Worm (Caenorhabditis elegans): Measurements from ENCODE around the gene ssp-36.

ce11 chrIV:9744905-9745304 is 21.2 kb downstream of the ssp-36 start, which contains the start of gene C28D4.4:
- TF ChIP-seq xnd-1 (tag; optimal IDR thresholded peaks at IDR 0.05) (no peak), athp-1 (tag; optimal IDR thresholded peaks at IDR 0.05) (no peak), aptf-2 (GFP tag; conservative IDR thresholded peaks at IDR 0.05) (no peak), attf-6 (GFP tag; IDR thresholded peaks at IDR 0.05) (no peak), ama-1 (optimal IDR thresholded peaks at IDR 0.05) (no peak), ama-1 (GFP tag; optimal IDR thresholded peaks at IDR 0.05) (no peak), nhr-90 (tag; optimal IDR thresholded peaks at IDR 0.05) (no peak), Y53G8AR.9 (GFP tag; conservative IDR thresholded peaks at IDR 0.05) (no peak), D2030.7 (GFP tag; IDR thresholded peaks at IDR 0.05) (no peak), aptf-3 (GFP tag; IDR thresholded peaks at IDR 0.05) (no peak), ztf-25 (GFP tag; IDR thresholded peaks at IDR 0.05) (no peak), let-526 (GFP tag; IDR thresholded peaks at IDR 0.05) (no peak), him-1 (tag; optimal IDR thresholded peaks at IDR 0.05) (no peak)

Measured in whole organism, young adult.